Fruit fly (Drosophila melanogaster): Measurements from ENCODE around the gene CG42688.

Gene CG42688

dm6 chr2L:19158679-19159551 lies 23.7 kb downstream of the CG42688 start (continued):
- TF ChIP-seq CrebB (tag; optimal IDR thresholded peaks at IDR 0.05) (no peak), Oli (tag; optimal IDR thresholded peaks at IDR 0.05) (peak; percentile 23), CG4617 (GFP tag; optimal IDR thresholded peaks at IDR 0.05; ENCODE audit: borderline replicate concordance) (peak; percentile 3), grn (GFP tag; optimal IDR thresholded peaks at IDR 0.05) (peak; percentile 40), eyg (GFP tag; optimal IDR thresholded peaks at IDR 0.05) (no peak), gce (GFP tag; IDR thresholded peaks at IDR 0.05) (no peak), exex (tag; optimal IDR thresholded peaks at IDR 0.05) (no peak), CG17328 (GFP tag; IDR thresholded peaks at IDR 0.05) (0 out of 2 replicates have a peak, but pooled peaks have one; percentile 12), Rx (GFP tag; IDR thresholded peaks at IDR 0.05) (0 out of 2 replicates have a peak, but pooled peaks have one; percentile 20), pum (GFP tag; optimal IDR thresholded peaks at IDR 0.05) (peak; percentile 39), Chrac-16 (GFP tag; optimal IDR thresholded peaks at IDR 0.05) (no peak), CG30403 (GFP tag; optimal IDR thresholded peaks at IDR 0.05) (peak; percentile 57), Side (GFP tag; optimal IDR thresholded peaks at IDR 0.05) (peak; percentile 36), CG30020 (tag; optimal IDR thresholded peaks at IDR 0.05) (no peak), Stat92E (GFP tag; optimal IDR thresholded peaks at IDR 0.05) (no peak), CG1603 (tag; optimal IDR thresholded peaks at IDR 0.05) (no peak), Adf1 (GFP tag; IDR thresholded peaks at IDR 0.05) (0 out of 2 replicates have a peak, but pooled peaks have one; percentile 7), CTCF (GFP tag; optimal IDR thresholded peaks at IDR 0.05) (no peak), CG9797 (GFP tag; optimal IDR thresholded peaks at IDR 0.05) (no peak), CG2712 (tag; optimal IDR thresholded peaks at IDR 0.05) (peak; percentile 62), CG8089 (GFP tag; optimal IDR thresholded peaks at IDR 0.05) (no peak), CHES-1-like (GFP tag; optimal IDR thresholded peaks at IDR 0.05) (peak; percentile 13), Dfd (GFP tag; optimal IDR thresholded peaks at IDR 0.05) (no peak), fu2 (GFP tag; optimal IDR thresholded peaks at IDR 0.05) (no peak), Elba2 (GFP tag; optimal IDR thresholded peaks at IDR 0.05) (no peak), CG6254 (GFP tag; optimal IDR thresholded peaks at IDR 0.05) (peak; percentile 50), wek (GFP tag; optimal IDR thresholded peaks at IDR 0.05) (peak; percentile 16), lbe (GFP tag; optimal IDR thresholded peaks at IDR 0.05) (peak; percentile 6), CG8290 (GFP tag; optimal IDR thresholded peaks at IDR 0.05) (no peak), CG8290 (tag; optimal IDR thresholded peaks at IDR 0.05) (peak in 1 of 2 experiments; percentile 27), HmgD (GFP tag; optimal IDR thresholded peaks at IDR 0.05) (no peak), CG12391 (tag; optimal IDR thresholded peaks at IDR 0.05) (peak; percentile 34), Nf-YA (GFP tag; IDR thresholded peaks at IDR 0.05) (no peak), CG17186 (GFP tag; optimal IDR thresholded peaks at IDR 0.05) (no peak), CG14710 (tag; optimal IDR thresholded peaks at IDR 0.05) (peak; percentile 39), CG3281 (GFP tag; optimal IDR thresholded peaks at IDR 0.05) (peak; percentile 19), CG9727 (GFP tag; optimal IDR thresholded peaks at IDR 0.05) (peak; percentile 42), klu (GFP tag; IDR thresholded peaks at IDR 0.05) (0 out of 2 replicates have a peak, but pooled peaks have one; percentile 12), CG3163 (GFP tag; optimal IDR thresholded peaks at IDR 0.05) (peak; percentile 18), maf-S (GFP tag; optimal IDR thresholded peaks at IDR 0.05) (no peak), B-H1 (GFP tag; IDR thresholded peaks at IDR 0.05) (no peak), mam (GFP tag; optimal IDR thresholded peaks at IDR 0.05) (peak; percentile 48), Dad (GFP tag; optimal IDR thresholded peaks at IDR 0.05) (no peak), Hr51 (GFP tag; optimal IDR thresholded peaks at IDR 0.05) (peak in 1 of 2 experiments; percentile 28), onecut (GFP tag; IDR thresholded peaks at IDR 0.05) (no peak), chif (GFP tag; optimal IDR thresholded peaks at IDR 0.05) (peak; percentile 28 to 55), lab (GFP tag; optimal IDR thresholded peaks at IDR 0.05) (peak; percentile 57), CG12942 (GFP tag; optimal IDR thresholded peaks at IDR 0.05) (peak; percentile 16), CG10431 (GFP tag; optimal IDR thresholded peaks at IDR 0.05) (no peak), CG4360 (GFP tag; IDR thresholded peaks at IDR 0.05) (peak; percentile 69)

Data from whole organism, embryonic.